Worm (Caenorhabditis elegans) whole organism, mixed stage, embryonic: ENCODE results near the gene fbxb-35.
A peak's percentile ranks its signal among the peaks of the same experiment; 100 is the strongest.

Source experiments
- M03D4.4 ChIP-seq: sonication (generic microtip); optimal IDR thresholded peaks from 2 replicates; lab custom pipeline; 2017; ENCODE audit warnings: mild to moderate bottlenecking, missing genetic modification characterization, missing compliant biosample characterization
- bed-3 ChIP-seq: fragments of 200-800 bp; sonication (Bioruptor generic); optimal IDR thresholded peaks from 3 replicates; lab custom pipeline; 2018; ENCODE audit warnings: mild to moderate bottlenecking, missing genetic modification characterization, moderate library complexity, missing compliant biosample characterization
- blmp-1 ChIP-seq: fragments of 150-350 bp; optimal IDR thresholded peaks from 2 replicates; lab custom pipeline; 2014; ENCODE audit warnings: missing biosample characterization, missing genetic modification characterization
- ceh-39 ChIP-seq: fragments of 150-350 bp; optimal IDR thresholded peaks from 2 replicates; lab custom pipeline; 2014; ENCODE audit warnings: missing biosample characterization, missing genetic modification characterization
- ceh-43 ChIP-seq: fragments of 200-800 bp; sonication (Bioruptor generic); optimal IDR thresholded peaks from 2 replicates; lab custom pipeline; 2018; ENCODE audit warnings: mild to moderate bottlenecking, missing genetic modification characterization, moderate library complexity, missing compliant biosample characterization
- ceh-83 ChIP-seq: fragments of 200-800 bp; sonication (Bioruptor generic); optimal IDR thresholded peaks from 2 replicates; lab custom pipeline; 2018; ENCODE audit warnings: mild to moderate bottlenecking, missing genetic modification characterization, missing compliant biosample characterization
- ces-1 ChIP-seq: fragments of 150-350 bp; optimal IDR thresholded peaks from 2 replicates; lab custom pipeline; 2014; ENCODE audit warnings: missing biosample characterization, missing genetic modification reagents, missing genetic modification characterization
- cnd-1 ChIP-seq: fragments of 200-800 bp; sonication (Bioruptor generic); optimal IDR thresholded peaks from 2 replicates; lab custom pipeline; 2018; ENCODE audit warnings: mild to moderate bottlenecking, missing genetic modification characterization, missing compliant biosample characterization
- drap-1 ChIP-seq: fragments of 200-800 bp; sonication (Bioruptor generic); optimal IDR thresholded peaks from 3 replicates; lab custom pipeline; 2018; ENCODE audit warnings: mild to moderate bottlenecking, missing genetic modification characterization, missing compliant biosample characterization
- elt-1 ChIP-seq: sonication (generic microtip); optimal IDR thresholded peaks from 2 replicates; lab custom pipeline; 2017; ENCODE audit warnings: missing genetic modification characterization, mild to moderate bottlenecking, missing compliant biosample characterization, antibody characterized with exemption, moderate library complexity, borderline replicate concordance; ENCODE audit not compliant: insufficient read depth
- elt-3 ChIP-seq: fragments of 150-350 bp; optimal IDR thresholded peaks from 2 replicates; lab custom pipeline; 2014; ENCODE audit warnings: missing biosample characterization, missing genetic modification characterization
- flh-1 ChIP-seq: fragments of 200-800 bp; sonication (Bioruptor generic); optimal IDR thresholded peaks from 2 replicates; lab custom pipeline; 2018; ENCODE audit warnings: mild to moderate bottlenecking, missing genetic modification characterization, moderate library complexity, missing compliant biosample characterization
- ham-2 ChIP-seq: fragments of 200-800 bp; sonication (Bioruptor generic); optimal IDR thresholded peaks from 2 replicates; lab custom pipeline; 2018; ENCODE audit warnings: mild to moderate bottlenecking, missing genetic modification characterization, missing compliant biosample characterization
- hlh-1 ChIP-seq: fragments of 150-350 bp; optimal IDR thresholded peaks from 2 replicates; lab custom pipeline; 2014; ENCODE audit warnings: missing biosample characterization, missing genetic modification reagents, missing genetic modification characterization
- lin-13 ChIP-seq: fragments of 150-350 bp; optimal IDR thresholded peaks from 2 replicates; lab custom pipeline; 2014; ENCODE audit warnings: missing biosample characterization, missing genetic modification characterization
- lin-32 ChIP-seq: fragments of 200-800 bp; sonication (Bioruptor generic); optimal IDR thresholded peaks from 2 replicates; lab custom pipeline; 2018; ENCODE audit warnings: mild to moderate bottlenecking, missing genetic modification characterization, missing compliant biosample characterization
- lsy-2 ChIP-seq: fragments of 150-350 bp; optimal IDR thresholded peaks from 2 replicates; lab custom pipeline; 2014; ENCODE audit warnings: missing biosample characterization, missing genetic modification characterization
- mab-5 ChIP-seq: fragments of 150-350 bp; optimal IDR thresholded peaks from 2 replicates; lab custom pipeline; 2014; ENCODE audit warnings: missing biosample characterization, missing genetic modification characterization
- mep-1 ChIP-seq: fragments of 150-350 bp; optimal IDR thresholded peaks from 2 replicates; lab custom pipeline; 2017; ENCODE audit warnings: missing biosample characterization, missing genetic modification reagents, missing genetic modification characterization, inconsistent platforms
- mls-2 ChIP-seq: sonication (generic microtip); optimal IDR thresholded peaks from 2 replicates; lab custom pipeline; 2016; ENCODE audit warnings: mild to moderate bottlenecking, missing genetic modification characterization, moderate library complexity, missing compliant biosample characterization
- nhr-12 ChIP-seq: fragments of 150-350 bp; optimal IDR thresholded peaks from 2 replicates; lab custom pipeline; 2014; ENCODE audit warnings: missing biosample characterization, missing genetic modification characterization
- nhr-2 ChIP-seq: fragments of 150-350 bp; optimal IDR thresholded peaks from 2 replicates; lab custom pipeline; 2014; ENCODE audit warnings: missing biosample characterization, missing genetic modification characterization
- nhr-237 ChIP-seq: fragments of 150-350 bp; optimal IDR thresholded peaks from 2 replicates; lab custom pipeline; 2014; ENCODE audit warnings: missing biosample characterization, missing genetic modification characterization
- nhr-28 ChIP-seq: fragments of 150-350 bp; optimal IDR thresholded peaks from 2 replicates; lab custom pipeline; 2014; ENCODE audit warnings: missing biosample characterization, missing genetic modification characterization
- pha-4 ChIP-seq: fragments of 150-350 bp; optimal IDR thresholded peaks from 2 replicates; lab custom pipeline; 2018; ENCODE audit warnings: missing biosample characterization, missing genetic modification reagents, missing genetic modification characterization
- sem-2 ChIP-seq: fragments of 200-800 bp; sonication (Bioruptor generic); optimal IDR thresholded peaks from 2 replicates; lab custom pipeline; 2018; ENCODE audit warnings: mild to moderate bottlenecking, missing genetic modification characterization, missing compliant biosample characterization
- snpc-4 ChIP-seq: fragments of 150-350 bp; optimal IDR thresholded peaks from 2 replicates; lab custom pipeline; 2014; ENCODE audit warnings: missing biosample characterization, missing genetic modification characterization
- sptf-1 ChIP-seq: sonication (generic microtip); optimal IDR thresholded peaks from 2 replicates; lab custom pipeline; 2017; ENCODE audit warnings: mild to moderate bottlenecking, missing genetic modification characterization, moderate library complexity, missing compliant biosample characterization
- unc-120 ChIP-seq: sonication (generic microtip); optimal IDR thresholded peaks from 2 replicates; lab custom pipeline; 2017; ENCODE audit warnings: missing genetic modification characterization, missing compliant biosample characterization; ENCODE audit not compliant: poor library complexity, severe bottlenecking
- unc-39 ChIP-seq: fragments of 150-350 bp; optimal IDR thresholded peaks from 2 replicates; lab custom pipeline; 2014; ENCODE audit warnings: missing biosample characterization, missing genetic modification characterization
- unc-62 ChIP-seq: fragments of 150-350 bp; optimal IDR thresholded peaks from 2 replicates; lab custom pipeline; 2014; ENCODE audit warnings: missing biosample characterization, missing genetic modification reagents, missing genetic modification characterization
- zip-8 ChIP-seq: fragments of 150-350 bp; optimal IDR thresholded peaks from 2 replicates; lab custom pipeline; 2014; ENCODE audit warnings: missing biosample characterization, missing genetic modification characterization
- ztf-11 ChIP-seq: fragments of 150-350 bp; optimal IDR thresholded peaks from 2 replicates; lab custom pipeline; 2014; ENCODE audit warnings: missing biosample characterization, missing genetic modification characterization

Gene fbxb-35

DNA sequence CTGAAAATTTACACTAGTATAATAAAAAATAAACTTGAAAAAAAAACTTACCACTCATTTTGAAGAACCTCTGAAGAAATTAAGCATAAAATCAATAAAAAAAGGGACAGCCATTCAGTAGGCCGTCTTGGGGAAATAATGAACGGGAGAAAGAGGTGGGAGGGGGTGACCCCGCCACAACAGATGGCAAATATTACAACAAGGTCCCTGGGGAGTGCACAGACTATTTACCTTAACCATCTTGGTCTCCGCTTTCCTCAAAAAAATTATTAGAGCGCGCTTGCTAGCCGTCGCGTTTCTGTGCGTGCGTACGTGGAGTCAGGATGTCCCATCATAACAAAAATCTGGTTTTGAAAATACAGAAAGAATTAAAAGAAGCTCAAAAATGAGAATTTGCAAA is 40.5 kb downstream of the fbxb-35 start, which contains the start of gene T16A1.10:
Gene T16A1.10 (minus strand): TSS at position 123 of the 400 bp plus-strand sequence.
- no peak for TF ChIP-seq unc-120 (tag; lab: Kevin White, UChicago)
- no peak for TF ChIP-seq nhr-28 (tag; lab: Kevin White, UChicago)
- TF ChIP-seq drap-1 (GFP tag; lab: Kevin White, UChicago) = no peak
- TF ChIP-seq lin-32 (GFP tag; lab: Kevin White, UChicago) = peak; percentile 82
- TF ChIP-seq cnd-1 (tag; lab: Kevin White, UChicago) = peak; percentile 62
- TF ChIP-seq hlh-1 = peak; percentile 1
- no peak for TF ChIP-seq blmp-1 (tag; lab: Kevin White, UChicago)
- no peak for TF ChIP-seq unc-39
- TF ChIP-seq nhr-2 (tag; lab: Kevin White, UChicago) = no peak
- no peak for TF ChIP-seq ceh-39
- no peak for TF ChIP-seq nhr-237 (tag; lab: Kevin White, UChicago)
- no peak for TF ChIP-seq elt-1
- TF ChIP-seq snpc-4 = no peak
- no peak for TF ChIP-seq ces-1 (GFP tag; lab: Kevin White, UChicago)
- no peak for TF ChIP-seq ham-2 (GFP tag; lab: Kevin White, UChicago)
- no peak for TF ChIP-seq elt-3
- TF ChIP-seq lsy-2 (tag; lab: Kevin White, UChicago) = no peak
- TF ChIP-seq unc-62 = no peak
- TF ChIP-seq ceh-43 = no peak
- TF ChIP-seq pha-4 = no peak
- no peak for TF ChIP-seq flh-1
- no peak for TF ChIP-seq M03D4.4 (tag; lab: Kevin White, UChicago)
- TF ChIP-seq sptf-1 (tag; lab: Kevin White, UChicago) = no peak
- no peak for TF ChIP-seq mls-2
- TF ChIP-seq lin-13 (tag; lab: Kevin White, UChicago) = peak; percentile 2
- TF ChIP-seq ztf-11 (tag; lab: Kevin White, UChicago) = no peak
- no peak for TF ChIP-seq ceh-83
- TF ChIP-seq nhr-12 (tag; lab: Kevin White, UChicago) = no peak
- TF ChIP-seq sem-2 (GFP tag; lab: Kevin White, UChicago) = no peak
- no peak for TF ChIP-seq mab-5 (tag; lab: Kevin White, UChicago)
- no peak for TF ChIP-seq mep-1 (tag; lab: Kevin White, UChicago)
- TF ChIP-seq bed-3 (GFP tag; lab: Kevin White, UChicago) = no peak

- TF ChIP-seq cnd-1 (tag; lab: Kevin White, UChicago) = no peak
- no peak for TF ChIP-seq pha-4
- TF ChIP-seq lin-32 (GFP tag; lab: Kevin White, UChicago) = no peak
- TF ChIP-seq mls-2 = no peak
- TF ChIP-seq elt-3 = no peak
- no peak for TF ChIP-seq snpc-4
- TF ChIP-seq zip-8 (tag; lab: Kevin White, UChicago) = no peak
- peak; percentile 26 for TF ChIP-seq nhr-2 (tag; lab: Kevin White, UChicago)
- TF ChIP-seq, all 35 proteins: peak for 1
These were observed 42.0 kb downstream of the fbxb-35 start, which contains the start of gene fbxb-37 for ce11 chrII:2093456-2093926. TSS of gene fbxb-37 (minus strand) at chrII:2093876.

DNA sequence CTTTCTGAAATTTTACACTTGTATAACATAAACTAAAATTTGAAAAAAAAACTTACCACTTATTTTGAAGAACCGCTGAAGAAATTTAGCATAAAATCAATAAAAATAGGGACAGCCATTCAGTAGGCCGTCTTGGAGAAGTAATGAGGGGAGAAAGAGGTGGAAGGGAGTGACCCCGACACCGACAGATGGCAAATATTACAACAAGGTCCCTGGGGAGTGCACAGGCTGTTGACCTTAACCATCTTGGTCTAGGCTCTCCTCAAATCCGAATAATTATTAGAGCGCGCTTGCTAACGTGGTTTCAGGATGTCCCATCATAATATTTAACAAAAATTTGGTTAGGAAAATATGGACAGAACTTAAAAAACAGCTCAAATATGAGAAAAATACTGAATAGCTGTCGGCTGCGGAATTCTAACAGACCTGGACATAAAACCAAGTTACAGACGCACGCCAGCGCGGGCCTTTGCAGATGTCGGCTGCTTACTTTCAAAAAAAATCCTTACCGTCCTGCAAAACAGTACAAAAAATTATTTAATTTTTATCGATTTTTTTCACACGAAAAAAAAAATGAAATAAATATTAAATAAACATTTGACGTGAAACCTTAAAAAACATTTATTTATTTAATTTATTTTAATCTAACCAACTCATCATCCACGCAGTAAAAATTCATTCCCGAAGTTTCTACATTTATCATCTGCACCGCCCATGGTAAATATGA is 43.6 kb downstream of the fbxb-35 start, which contains the start of gene T16A1.2:
Gene T16A1.2 (plus strand): TSS at position 677 of the 727 bp plus-strand sequence.
- TF ChIP-seq cnd-1 (tag; lab: Kevin White, UChicago) (peak; percentile 74), nhr-2 (tag; lab: Kevin White, UChicago) (peak; percentile 68), unc-39 (no peak)

- TF ChIP-seq flh-1 = no peak
- no peak for TF ChIP-seq mab-5 (tag; lab: Kevin White, UChicago)
- no peak for TF ChIP-seq M03D4.4 (tag; lab: Kevin White, UChicago)
- TF ChIP-seq cnd-1 (tag; lab: Kevin White, UChicago) = no peak
- no peak for TF ChIP-seq nhr-12 (tag; lab: Kevin White, UChicago)
- TF ChIP-seq drap-1 (GFP tag; lab: Kevin White, UChicago) = no peak
- TF ChIP-seq mep-1 (tag; lab: Kevin White, UChicago) = no peak
- TF ChIP-seq ham-2 (GFP tag; lab: Kevin White, UChicago) = no peak
- no peak for TF ChIP-seq blmp-1 (tag; lab: Kevin White, UChicago)
- no peak for TF ChIP-seq sptf-1 (tag; lab: Kevin White, UChicago)
- no peak for TF ChIP-seq bed-3 (GFP tag; lab: Kevin White, UChicago)
- TF ChIP-seq sem-2 (GFP tag; lab: Kevin White, UChicago) = no peak
These were observed 47.9 kb downstream of the fbxb-35 start, which contains the start of gene math-42 for ce11 chrII:2099139-2099976. TSS of gene math-42 (plus strand) at chrII:2099926.
